Worm (Caenorhabditis elegans) whole organism, dauer: Measurements from ENCODE around the gene sra-6.

Experiments
- unc-62 ChIP-seq: sonication (generic microtip); optimal IDR thresholded peaks from 2 replicates; lab custom pipeline; 2017; ENCODE audit warnings: missing biosample characterization, missing genetic modification reagents, missing genetic modification characterization

The sra-6 gene

ce11 chrII:9522986-9523385, 27.6 kb downstream of the sra-6 start, which contains the start of gene AH6.17:
Gene AH6.17, plus strand, starts transcription at chrII:9523170.
- TF ChIP-seq unc-62, result no peak

- TF ChIP-seq unc-62, result no peak
Observed at ce11 chrII:9521570-9521969, 29.0 kb downstream of the sra-6 start, which contains the start of gene sra-1. Gene sra-1, minus strand, starts transcription at chrII:9521670.

- TF ChIP-seq unc-62, result no peak
Observed at ce11 chrII:9518781-9519180, 31.8 kb downstream of the sra-6 start, which contains the start of the genes sfxn-1.1 and AH6.3. Gene sfxn-1.1, minus strand, starts transcription at chrII:9518881. Gene AH6.3, plus strand, starts transcription at chrII:9519055.

ce11 chrII:9516836-9517235, 33.8 kb downstream of the sra-6 start, which contains the start of gene gcy-1:
Gene gcy-1, minus strand, starts transcription at chrII:9516936.
- no peak for TF ChIP-seq unc-62

- no peak for TF ChIP-seq unc-62
Observed at ce11 chrII:9507181-9507580, 43.4 kb downstream of the sra-6 start, which contains the start of gene gcy-3. Gene gcy-3, minus strand, starts transcription at chrII:9507281.

ce11 chrII:9501955-9502354, 48.7 kb downstream of the sra-6 start:
- no peak for TF ChIP-seq unc-62

- TF ChIP-seq unc-62, result no peak
Observed at ce11 chrII:9500926-9501325, 49.7 kb downstream of the sra-6 start.

- no peak for TF ChIP-seq unc-62
Observed at ce11 chrII:9498589-9498988, 52.0 kb downstream of the sra-6 start.
